Worm (Caenorhabditis elegans): Measurements from ENCODE around the gene K02E10.4.

The K02E10.4 gene

DNA sequence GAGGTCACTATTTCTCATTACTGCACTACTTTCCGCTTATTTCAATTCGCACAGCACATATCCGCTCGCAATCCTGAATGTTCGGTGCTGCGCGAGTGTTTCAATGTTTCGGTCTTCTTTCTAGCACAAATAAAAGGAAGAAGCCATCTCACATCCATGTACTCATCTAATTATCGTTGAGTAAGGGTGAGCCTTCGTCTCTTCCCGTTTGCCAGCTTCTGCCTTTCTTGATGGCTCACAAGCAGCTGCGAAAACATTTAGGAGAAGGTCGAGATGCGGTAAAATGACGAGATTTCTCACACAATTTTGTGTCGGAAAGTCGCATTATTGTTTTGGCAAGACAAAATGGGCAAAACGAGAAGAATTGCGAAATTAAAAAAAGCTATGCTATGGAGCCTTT, 28.1 kb upstream of the K02E10.4 start:
- TF ChIP-seq lag-1 (GFP tag; IDR thresholded peaks at IDR 0.05) (no peak), cebp-1 (GFP tag; IDR thresholded peaks at IDR 0.05) (no peak), cebp-1 (tag; optimal IDR thresholded peaks at IDR 0.05) (peak; percentile 10), F22D6.2 (tag; optimal IDR thresholded peaks at IDR 0.05) (no peak), lir-1 (GFP tag; conservative IDR thresholded peaks at IDR 0.05) (no peak), ZK185.1 (tag; optimal IDR thresholded peaks at IDR 0.05; ENCODE audit: poor library complexity, severe bottlenecking) (no peak)

DNA sequence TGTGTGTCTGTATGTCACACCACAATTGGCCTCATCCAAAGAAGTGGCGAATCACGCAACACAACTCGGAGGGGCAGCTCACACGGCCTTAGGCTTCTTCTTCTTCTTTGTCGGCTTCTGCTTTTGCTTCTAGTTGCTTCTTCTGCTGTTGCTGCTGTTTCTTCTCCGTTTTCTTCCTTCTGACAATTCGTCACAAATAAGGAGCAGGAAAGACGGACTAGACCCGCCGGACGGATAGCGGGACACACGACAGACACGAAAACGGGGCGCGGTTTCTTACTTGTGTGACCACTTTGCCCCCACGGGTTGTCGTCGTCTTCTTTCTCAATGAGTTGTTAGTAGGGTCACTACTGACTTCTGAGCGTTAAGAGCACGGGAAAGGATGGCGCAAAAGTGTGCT, 26.9 kb upstream of the K02E10.4 start:
- peak; percentile 0 for TF ChIP-seq K12H6.12 (tag; optimal IDR thresholded peaks at IDR 0.05)
- TF ChIP-seq ccch-3 (GFP tag; optimal IDR thresholded peaks at IDR 0.05) = no peak
- no peak for TF ChIP-seq snpc-1.3 (tag; optimal IDR thresholded peaks at IDR 0.05; ENCODE audit: insufficient read depth)
- TF ChIP-seq zfh-2 (GFP tag; conservative IDR thresholded peaks at IDR 0.05) = no peak; the same call in 1 of the 2 replicates
- no peak for TF ChIP-seq ekl-4 (GFP tag; IDR thresholded peaks at IDR 0.05)
- TF ChIP-seq hrde-1 (tag; optimal IDR thresholded peaks at IDR 0.05; ENCODE audit: borderline replicate concordance) = no peak

DNA sequence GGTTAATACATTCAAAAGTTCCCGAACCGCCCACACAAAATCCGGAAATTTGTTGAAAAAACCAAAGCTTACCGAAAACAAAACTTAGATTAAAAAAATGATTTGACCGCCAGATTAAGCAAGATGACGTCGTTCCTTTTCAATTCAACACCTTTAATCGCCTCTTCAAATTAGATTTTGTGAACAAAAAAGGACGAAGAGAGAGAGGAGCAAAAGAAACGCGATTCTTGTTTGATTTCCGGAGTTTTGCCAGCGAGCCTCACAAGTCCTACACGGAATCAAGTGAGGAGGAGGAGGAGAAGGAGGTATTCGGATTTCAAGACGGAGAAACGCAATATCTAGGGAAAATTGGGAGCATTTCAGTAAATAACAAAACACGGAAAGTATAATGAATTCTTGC, 25.6 kb upstream of the K02E10.4 start:
- TF ChIP-seq ceh-27 (GFP tag; optimal IDR thresholded peaks at IDR 0.05) = no peak
- no peak for TF ChIP-seq Y79H2A.3 (GFP tag; conservative IDR thresholded peaks at IDR 0.05)
- no peak for TF ChIP-seq zfh-2 (GFP tag; conservative IDR thresholded peaks at IDR 0.05)

DNA sequence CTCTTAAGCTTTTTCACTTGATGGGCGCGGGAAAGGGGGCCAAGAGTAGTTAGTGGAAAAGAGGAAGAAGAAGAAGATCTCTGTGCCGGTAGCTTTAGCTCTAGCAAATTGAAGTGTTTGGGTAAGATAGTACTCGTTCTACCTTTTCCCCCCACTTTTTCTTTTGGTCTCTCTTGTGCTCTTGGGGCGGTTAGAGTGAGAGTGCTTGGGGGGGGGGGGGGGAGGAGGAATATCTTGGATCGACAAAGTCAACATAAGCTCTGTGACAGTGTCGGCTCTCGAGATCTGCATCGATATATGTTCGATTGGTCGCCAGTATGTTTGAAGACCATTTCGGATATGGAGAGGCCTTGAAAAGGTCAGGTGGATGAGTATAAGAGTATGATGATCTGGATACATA, 23.3 kb upstream of the K02E10.4 start, which contains the start of gene fox-1:
Gene fox-1 (minus strand): TSS at position 101 of the 400 bp plus-strand sequence.
- TF ChIP-seq unc-62 (GFP tag; optimal IDR thresholded peaks at IDR 0.05) = no peak
- no peak for TF ChIP-seq Y53G8AR.9 (GFP tag; conservative IDR thresholded peaks at IDR 0.05)
- TF ChIP-seq lin-54 (GFP tag; optimal IDR thresholded peaks at IDR 0.05) = no peak
- no peak for TF ChIP-seq gei-17 (GFP tag; optimal IDR thresholded peaks at IDR 0.05)
- no peak for TF ChIP-seq snpc-4 (GFP tag; optimal IDR thresholded peaks at IDR 0.05)
- TF ChIP-seq snpc-4 (tag; optimal IDR thresholded peaks at IDR 0.05) = no peak
- TF ChIP-seq F57A8.1 (GFP tag; optimal IDR thresholded peaks at IDR 0.05) = no peak

DNA sequence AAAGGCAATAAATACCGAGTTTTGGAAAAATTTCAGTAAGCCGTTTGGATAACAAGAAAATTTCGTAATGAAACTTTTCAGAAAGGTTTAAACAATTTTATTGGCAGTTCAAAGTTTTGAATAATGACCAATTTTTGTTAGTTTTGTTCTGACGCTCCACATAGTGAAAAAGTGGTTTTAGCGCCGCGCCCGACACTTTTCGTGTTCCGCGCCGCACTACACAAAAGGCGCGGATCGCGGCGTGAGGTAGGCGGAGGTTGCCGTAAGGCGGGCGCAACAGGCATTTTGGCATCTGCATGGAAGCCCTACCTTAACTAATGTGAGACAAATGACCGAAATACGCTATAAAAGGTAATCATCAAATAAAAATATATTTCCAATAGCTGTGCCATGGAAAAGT, 21.3 kb upstream of the K02E10.4 start:
- TF ChIP-seq ama-1 (optimal IDR thresholded peaks at IDR 0.05) = no peak
- no peak for TF ChIP-seq ama-1 (GFP tag; optimal IDR thresholded peaks at IDR 0.05)
- no peak for TF ChIP-seq snpc-4 (GFP tag; optimal IDR thresholded peaks at IDR 0.05)
- TF ChIP-seq snpc-4 (tag; optimal IDR thresholded peaks at IDR 0.05) = peak in 2 of 4 experiments; percentile 52 to 76
- TF ChIP-seq nfya-2 (GFP tag; IDR thresholded peaks at IDR 0.05) = no peak
- TF ChIP-seq snpc-1.1 (tag; optimal IDR thresholded peaks at IDR 0.05; ENCODE audit: insufficient read depth) = peak; percentile 42
- no peak for TF ChIP-seq chd-7 (tag; optimal IDR thresholded peaks at IDR 0.05)
- no peak for TF ChIP-seq F22D6.2 (tag; optimal IDR thresholded peaks at IDR 0.05)
- no peak for TF ChIP-seq dpl-1 (GFP tag; optimal IDR thresholded peaks at IDR 0.05)
- no peak for TF ChIP-seq egl-18 (GFP tag; IDR thresholded peaks at IDR 0.05)
- TF ChIP-seq zim-3 (tag; optimal IDR thresholded peaks at IDR 0.05) = no peak
- no peak for TF ChIP-seq D2030.7 (GFP tag; IDR thresholded peaks at IDR 0.05)

DNA sequence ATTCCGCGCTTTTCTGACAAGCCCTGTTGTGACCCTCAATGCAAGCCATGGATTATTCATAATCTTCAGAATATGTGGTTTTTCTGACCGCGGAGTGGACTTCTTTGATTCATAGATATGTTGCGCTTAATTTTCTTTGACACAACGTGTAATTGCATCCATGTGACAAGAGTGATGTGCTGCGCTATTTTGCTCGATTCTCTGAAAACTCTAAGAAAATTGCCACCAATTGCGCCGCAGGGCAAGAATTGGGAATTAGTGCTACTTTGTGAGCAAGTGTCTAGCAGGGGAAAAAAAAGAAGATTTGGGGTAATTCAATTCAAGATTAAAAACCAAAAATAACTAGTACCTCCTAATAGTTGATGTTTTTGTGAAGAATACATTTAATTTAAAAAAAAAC, 19.0 kb upstream of the K02E10.4 start:
- no peak for TF ChIP-seq T07F8.4 (tag; optimal IDR thresholded peaks at IDR 0.05)
- TF ChIP-seq ztf-3 (GFP tag; optimal IDR thresholded peaks at IDR 0.05) = no peak

Data from whole organism, young adult.